Worm (Caenorhabditis elegans): ENCODE data around the gene C05D12.2.

Gene C05D12.2

DNA sequence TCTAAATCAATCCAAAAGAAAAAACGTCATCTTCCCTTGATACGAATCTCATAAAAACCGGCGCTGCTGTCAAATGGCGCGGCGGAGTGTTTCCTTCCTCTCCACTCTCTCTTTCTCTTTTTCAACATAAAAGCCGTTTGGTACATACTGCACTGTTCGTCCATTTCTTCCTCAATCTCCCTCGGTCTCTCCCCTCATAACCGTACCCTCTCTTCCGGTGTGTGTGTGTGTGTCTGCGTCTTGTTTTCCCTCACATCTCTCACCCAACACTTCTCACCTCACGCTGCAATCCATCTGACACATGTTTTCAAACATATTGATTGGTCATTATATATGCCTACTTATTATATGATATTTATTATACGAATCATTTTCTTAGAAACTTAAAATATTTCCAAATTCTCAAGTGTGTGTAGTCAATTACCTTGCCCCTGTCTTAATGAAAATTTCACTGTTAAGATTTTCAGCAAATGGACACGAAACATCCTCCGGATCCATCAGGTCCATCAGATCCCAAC, 46.4 kb downstream of the C05D12.2 start, which contains the start of the genes aars-1 and rga-1 (continued):
- TF ChIP-seq pax-3 (tag; optimal IDR thresholded peaks at IDR 0.05) (no peak), elt-2 (tag; optimal IDR thresholded peaks at IDR 0.05) (peak; percentile 8), nhr-11 (tag; optimal IDR thresholded peaks at IDR 0.05) (no peak), ces-1 (GFP tag; optimal IDR thresholded peaks at IDR 0.05) (no peak), blmp-1 (tag; optimal IDR thresholded peaks at IDR 0.05) (peak; percentile 88), sptf-1 (tag; optimal IDR thresholded peaks at IDR 0.05) (no peak), egl-13 (tag; optimal IDR thresholded peaks at IDR 0.05) (no peak), nhr-12 (tag; optimal IDR thresholded peaks at IDR 0.05) (no peak), nhr-28 (tag; optimal IDR thresholded peaks at IDR 0.05) (no peak), irx-1 (tag; optimal IDR thresholded peaks at IDR 0.05) (no peak), nhr-20 (tag; optimal IDR thresholded peaks at IDR 0.05) (peak; percentile 68), nhr-237 (tag; optimal IDR thresholded peaks at IDR 0.05) (no peak), elt-3 (tag; optimal IDR thresholded peaks at IDR 0.05) (peak in 3 of 6 experiments; percentile 5 to 57 (median 55)), ztf-4 (tag; optimal IDR thresholded peaks at IDR 0.05) (no peak), fkh-4 (tag; optimal IDR thresholded peaks at IDR 0.05; ENCODE audit: borderline replicate concordance) (no peak), grh-1 (GFP tag; IDR thresholded peaks at IDR 0.05) (no peak), mdl-1 (tag; optimal IDR thresholded peaks at IDR 0.05) (peak in 1 of 2 experiments; percentile 49), C34B4.2 (tag; optimal IDR thresholded peaks at IDR 0.05) (no peak), fos-1 (tag; optimal IDR thresholded peaks at IDR 0.05) (no peak), nhr-84 (tag; optimal IDR thresholded peaks at IDR 0.05) (no peak), unc-130 (tag; optimal IDR thresholded peaks at IDR 0.05) (no peak), dpl-1 (GFP tag; optimal IDR thresholded peaks at IDR 0.05) (peak in 2 of 3 experiments; percentile 26 to 44), sup-37 (GFP tag; optimal IDR thresholded peaks at IDR 0.05) (no peak), mab-9 (GFP tag; IDR thresholded peaks at IDR 0.05) (no peak), hpl-2 (GFP tag; optimal IDR thresholded peaks at IDR 0.05) (no peak), ztf-11 (tag; optimal IDR thresholded peaks at IDR 0.05) (peak in 1 of 2 experiments; percentile 16), lin-35 (GFP tag; optimal IDR thresholded peaks at IDR 0.05) (peak in 1 of 2 experiments; percentile 62), fkh-10 (GFP tag; optimal IDR thresholded peaks at IDR 0.05) (no peak), hlh-17 (GFP tag; optimal IDR thresholded peaks at IDR 0.05; ENCODE audit: borderline replicate concordance) (no peak), isw-1 (GFP tag; IDR thresholded peaks at IDR 0.05) (no peak), snu-23 (GFP tag; optimal IDR thresholded peaks at IDR 0.05) (peak; percentile 60), aly-2 (tag; optimal IDR thresholded peaks at IDR 0.05) (no peak), egl-27 (tag; optimal IDR thresholded peaks at IDR 0.05) (no peak), unc-62 (GFP tag; optimal IDR thresholded peaks at IDR 0.05) (no peak), ets-5 (GFP tag; IDR thresholded peaks at IDR 0.05) (no peak)

DNA sequence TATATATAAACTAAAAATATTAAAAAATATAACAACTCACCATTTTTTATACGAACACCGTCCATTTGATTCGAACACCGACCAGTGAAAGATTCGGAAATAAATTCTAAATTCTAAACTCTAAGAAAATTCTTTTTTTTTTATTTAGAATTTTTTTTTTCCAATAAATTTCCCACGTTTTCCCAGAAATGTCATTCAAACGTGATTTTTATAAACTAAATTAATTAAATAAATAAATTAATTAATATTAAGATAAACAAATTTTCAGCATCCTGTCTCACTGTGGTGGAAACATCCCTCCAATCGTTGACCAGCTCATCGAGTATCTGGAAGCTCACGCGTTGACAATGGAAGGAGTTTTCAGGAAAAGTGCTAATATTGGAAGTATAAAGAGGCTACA, 49.4 kb downstream of the C05D12.2 start, which contains the start of gene klp-17:
TSS of gene klp-17 (minus strand) at position 101 of the 400 bp plus-strand sequence.
- TF ChIP-seq ces-1 (GFP tag; optimal IDR thresholded peaks at IDR 0.05) = no peak
- no peak for TF ChIP-seq lin-39 (tag; optimal IDR thresholded peaks at IDR 0.05)

DNA sequence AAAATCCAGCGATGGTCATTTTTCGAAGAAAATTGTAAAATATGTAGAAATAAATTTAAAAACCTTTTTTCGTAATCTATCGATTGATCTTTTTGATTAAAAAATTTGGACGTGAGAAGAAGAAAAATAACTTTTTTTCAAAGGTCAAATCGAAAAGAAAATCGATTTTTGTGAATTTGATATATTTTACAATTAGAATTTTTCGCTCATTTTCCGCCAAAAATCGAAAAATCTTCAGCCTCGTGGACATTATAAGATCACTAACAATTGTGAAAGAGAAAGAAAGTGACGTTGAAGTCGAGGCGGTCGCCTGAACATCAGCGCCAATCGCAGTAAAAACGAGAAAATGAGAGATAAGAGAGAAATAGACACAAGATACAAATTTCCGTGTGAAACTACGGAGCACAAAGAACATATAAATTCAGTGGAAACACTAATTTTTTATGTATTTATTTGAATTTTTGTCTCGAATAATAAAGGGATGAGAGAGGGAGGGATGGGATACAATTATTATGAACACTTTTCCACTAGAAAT, 51.5 kb downstream of the C05D12.2 start, which contains the start of gene cisd-1:
TSS of gene cisd-1 (minus strand) at position 51 of the 535 bp plus-strand sequence.
- TF ChIP-seq mep-1 (tag; optimal IDR thresholded peaks at IDR 0.05) (peak; percentile 10), elt-2 (tag; optimal IDR thresholded peaks at IDR 0.05) (peak; percentile 33), C16A3.4 (tag; optimal IDR thresholded peaks at IDR 0.05) (no peak), mef-2 (tag; optimal IDR thresholded peaks at IDR 0.05) (no peak), ces-1 (GFP tag; optimal IDR thresholded peaks at IDR 0.05) (no peak), lsy-2 (tag; optimal IDR thresholded peaks at IDR 0.05) (no peak), ceh-8 (GFP tag; optimal IDR thresholded peaks at IDR 0.05) (no peak), efl-3 (GFP tag; optimal IDR thresholded peaks at IDR 0.05) (no peak), tlp-1 (tag; optimal IDR thresholded peaks at IDR 0.05) (no peak), unc-62 (GFP tag; optimal IDR thresholded peaks at IDR 0.05) (no peak), pax-3 (tag; optimal IDR thresholded peaks at IDR 0.05) (no peak), irx-1 (tag; optimal IDR thresholded peaks at IDR 0.05) (no peak), rnt-1 (tag; optimal IDR thresholded peaks at IDR 0.05) (no peak), elt-3 (tag; optimal IDR thresholded peaks at IDR 0.05) (peak in 1 of 6 experiments; percentile 1), C04F5.9 (tag; optimal IDR thresholded peaks at IDR 0.05) (no peak), nhr-85 (tag) (peak; percentile 16), dsc-1 (tag; optimal IDR thresholded peaks at IDR 0.05) (no peak), C34B4.2 (tag; optimal IDR thresholded peaks at IDR 0.05) (no peak), hlh-4 (tag; optimal IDR thresholded peaks at IDR 0.05) (no peak), nhr-90 (tag; optimal IDR thresholded peaks at IDR 0.05; ENCODE audit: poor library complexity) (peak; percentile 10), sox-4 (tag; optimal IDR thresholded peaks at IDR 0.05) (no peak)

All from whole organism, L1 larva.